Worm (Caenorhabditis elegans): ENCODE results near the gene F45D11.5.
"Not testable (repeated sequence)": the region's sequence is repeated elsewhere in the genome, so short reads cannot be mapped to it uniquely, and the experiment has no call there.

F45D11.5 gene

ce11 chrII:991300-991699 lies 10.2 kb upstream of the F45D11.5 start, which contains the start of gene fbxc-42:
Gene fbxc-42 (plus strand): TSS chrII:991600.
- no peak for TF ChIP-seq W03F9.2 (tag; optimal IDR thresholded peaks at IDR 0.05)
- TF ChIP-seq dao-5 (tag; optimal IDR thresholded peaks at IDR 0.05), result no peak
- no peak for TF ChIP-seq him-1 (tag; optimal IDR thresholded peaks at IDR 0.05)

ce11 chrII:994231-994630 lies 7.3 kb upstream of the F45D11.5 start, which contains the start of gene F45D11.7:
Gene F45D11.7 (plus strand): TSS chrII:994531.
- not testable (repeated sequence) for TF ChIP-seq W03F9.2, him-1, dao-5 (tag; optimal IDR thresholded peaks at IDR 0.05)

- not testable (repeated sequence) for TF ChIP-seq him-1, W03F9.2, dao-5 (tag; optimal IDR thresholded peaks at IDR 0.05)
These were observed 5.4 kb upstream of the F45D11.5 start, which contains the start of gene F45D11.11 for ce11 chrII:996112-996511. Gene F45D11.11 (minus strand): TSS chrII:996212.

ce11 chrII:999493-999892 lies 2.0 kb upstream of the F45D11.5 start, which contains the start of gene fbxb-29:
Gene fbxb-29 (minus strand): TSS chrII:999593.
- no peak for TF ChIP-seq dao-5 (tag; optimal IDR thresholded peaks at IDR 0.05)
- TF ChIP-seq him-1 (tag; optimal IDR thresholded peaks at IDR 0.05), result no peak
- no peak for TF ChIP-seq W03F9.2 (tag; optimal IDR thresholded peaks at IDR 0.05)

- not testable (repeated sequence) for TF ChIP-seq dao-5, him-1, W03F9.2 (tag; optimal IDR thresholded peaks at IDR 0.05)
These were observed 4.9 kb downstream of the F45D11.5 start, which contains the start of gene F45D11.14 for ce11 chrII:1006375-1006774. Gene F45D11.14 (minus strand): TSS chrII:1006475.

- not testable (repeated sequence) for TF ChIP-seq dao-5, him-1, W03F9.2 (tag; optimal IDR thresholded peaks at IDR 0.05)
These were observed 23.2 kb downstream of the F45D11.5 start, which contains the start of gene btb-11 for ce11 chrII:1024684-1025083. Gene btb-11 (minus strand): TSS chrII:1024784.

DNA sequence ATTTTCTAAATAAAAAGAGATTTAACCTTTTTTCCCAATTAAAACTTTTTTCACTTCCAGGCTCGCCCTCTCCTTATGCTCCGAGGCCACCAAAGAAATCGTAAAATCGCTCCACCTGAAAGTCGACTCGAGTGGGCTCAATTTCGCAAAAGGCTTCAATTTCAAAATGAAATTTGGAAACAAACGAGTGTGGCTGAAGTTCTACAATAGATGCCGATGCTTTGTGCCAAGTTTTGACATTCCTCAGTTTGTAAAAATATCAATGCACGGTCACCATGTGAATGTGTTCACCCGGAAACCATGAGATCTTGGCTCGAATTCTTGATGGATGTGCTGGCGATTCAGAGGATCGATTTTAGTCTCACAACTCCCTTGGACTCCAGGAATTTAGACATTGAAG lies 25.2 kb downstream of the F45D11.5 start, which contains the start of gene M01D1.12:
TSS of gene M01D1.12 (plus strand) at position 301 of the 400 bp plus-strand sequence.
- TF ChIP-seq him-1 (tag; optimal IDR thresholded peaks at IDR 0.05), result no peak
- no peak for TF ChIP-seq W03F9.2 (tag; optimal IDR thresholded peaks at IDR 0.05)
- TF ChIP-seq dao-5 (tag; optimal IDR thresholded peaks at IDR 0.05), result no peak

- TF ChIP-seq him-1 (tag; optimal IDR thresholded peaks at IDR 0.05) (no peak), W03F9.2 (tag; optimal IDR thresholded peaks at IDR 0.05) (no peak), dao-5 (tag; optimal IDR thresholded peaks at IDR 0.05) (no peak)
These were observed 27.1 kb downstream of the F45D11.5 start, which contains the start of gene math-34 for ce11 chrII:1028602-1029001. Gene math-34 (plus strand): TSS chrII:1028972.

- no peak for TF ChIP-seq dao-5 (tag; optimal IDR thresholded peaks at IDR 0.05)
- TF ChIP-seq him-1 (tag; optimal IDR thresholded peaks at IDR 0.05), result no peak
- no peak for TF ChIP-seq W03F9.2 (tag; optimal IDR thresholded peaks at IDR 0.05)
These were observed 39.0 kb downstream of the F45D11.5 start, which contains the start of gene fbxb-39 for ce11 chrII:1040464-1040863. Gene fbxb-39 (minus strand): TSS chrII:1040564.

- no peak for TF ChIP-seq him-1 (tag; optimal IDR thresholded peaks at IDR 0.05)
- TF ChIP-seq dao-5 (tag; optimal IDR thresholded peaks at IDR 0.05), result no peak
- TF ChIP-seq W03F9.2 (tag; optimal IDR thresholded peaks at IDR 0.05), result no peak
These were observed 40.7 kb downstream of the F45D11.5 start, which contains the start of gene fbxb-41 for ce11 chrII:1042227-1042626. Gene fbxb-41 (minus strand): TSS chrII:1042327.

DNA sequence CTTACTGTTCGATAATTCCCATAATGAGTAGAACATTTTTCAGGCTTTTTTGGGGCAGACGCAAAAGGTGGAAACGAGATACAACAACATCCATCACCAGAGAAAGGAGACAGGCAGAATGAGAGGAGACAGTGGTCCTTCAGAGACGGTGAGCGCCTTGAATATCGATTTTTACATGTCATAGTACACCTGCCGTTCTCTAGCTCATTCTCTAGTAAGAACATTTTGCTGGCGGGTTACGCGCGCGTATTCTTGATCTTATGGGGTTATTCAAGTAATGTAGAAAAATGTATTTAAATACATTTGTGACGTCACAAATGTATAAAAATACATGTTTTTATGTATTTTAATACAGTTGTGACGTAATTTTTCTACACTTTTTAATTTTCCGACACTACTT lies 42.4 kb downstream of the F45D11.5 start, which contains the start of gene fbxb-45:
TSS of gene fbxb-45 (minus strand) at position 101 of the 400 bp plus-strand sequence.
- TF ChIP-seq W03F9.2, him-1, dao-5 (tag; optimal IDR thresholded peaks at IDR 0.05): not testable (repeated sequence)

ce11 chrII:1045692-1046091 lies 44.2 kb downstream of the F45D11.5 start, which contains the start of gene str-148:
Gene str-148 (plus strand): TSS chrII:1045992.
- no peak for TF ChIP-seq W03F9.2 (tag; optimal IDR thresholded peaks at IDR 0.05)
- no peak for TF ChIP-seq dao-5 (tag; optimal IDR thresholded peaks at IDR 0.05)
- TF ChIP-seq him-1 (tag; optimal IDR thresholded peaks at IDR 0.05), result no peak

DNA sequence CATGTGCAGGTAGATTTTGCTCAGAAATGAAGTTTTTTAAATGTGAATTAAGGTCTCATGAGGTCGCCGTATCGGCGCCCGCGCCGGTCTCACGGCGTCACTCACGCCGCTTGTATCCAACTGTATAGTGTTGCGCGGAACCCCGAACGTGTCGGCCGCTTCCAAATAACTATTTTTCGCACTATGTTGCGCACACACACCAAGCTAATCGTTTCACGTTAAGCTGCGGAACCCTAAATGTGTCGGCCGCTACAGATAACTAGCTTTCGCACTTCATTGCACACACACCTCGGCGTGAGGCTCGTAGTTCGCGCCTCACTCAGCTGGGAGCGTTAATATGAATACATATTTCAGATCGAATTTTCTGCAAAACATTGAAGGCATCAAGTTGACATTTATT lies 45.4 kb downstream of the F45D11.5 start:
- no peak for TF ChIP-seq him-1 (tag; optimal IDR thresholded peaks at IDR 0.05)
- TF ChIP-seq W03F9.2 (tag; optimal IDR thresholded peaks at IDR 0.05), result no peak
- TF ChIP-seq dao-5 (tag; optimal IDR thresholded peaks at IDR 0.05), result no peak

- TF ChIP-seq W03F9.2 (tag; optimal IDR thresholded peaks at IDR 0.05), result no peak
- no peak for TF ChIP-seq him-1 (tag; optimal IDR thresholded peaks at IDR 0.05)
- TF ChIP-seq dao-5 (tag; optimal IDR thresholded peaks at IDR 0.05), result no peak
These were observed 48.3 kb downstream of the F45D11.5 start, which contains the start of gene fbxb-40 for ce11 chrII:1049849-1050248. Gene fbxb-40 (minus strand): TSS chrII:1049949.

Measured in whole organism, L4/young adult.